Worm (Caenorhabditis elegans) whole organism, L1 larva: ENCODE data around the gene ZK1128.3.

Experiments
- dpl-1 ChIP-seq, 3 experiments: fragments of 150-350 bp in 2 of 3; sonication (generic microtip) in 1 of 3; optimal IDR thresholded peaks; 2 replicates each; lab custom pipeline; 2014 to 2017; ENCODE audit warnings: missing biosample characterization in 3 of 3, missing genetic modification characterization in 3 of 3, missing genetic modification reagents in 3 of 3
- nhr-12 ChIP-seq: sonication (generic microtip); optimal IDR thresholded peaks from 2 replicates; lab custom pipeline; 2017; ENCODE audit warnings: missing biosample characterization, missing genetic modification characterization
- tbx-2 ChIP-seq: sonication (generic microtip); optimal IDR thresholded peaks from 2 replicates; lab custom pipeline; 2016; ENCODE audit warnings: missing genetic modification characterization, missing compliant biosample characterization
- unc-62 ChIP-seq: fragments of 150-350 bp; optimal IDR thresholded peaks from 2 replicates; lab custom pipeline; 2014; ENCODE audit warnings: missing biosample characterization, missing genetic modification reagents, missing genetic modification characterization
- zag-1 ChIP-seq: fragments of 150-350 bp; optimal IDR thresholded peaks from 2 replicates; lab custom pipeline; 2014; ENCODE audit warnings: missing biosample characterization, missing genetic modification characterization

DNA sequence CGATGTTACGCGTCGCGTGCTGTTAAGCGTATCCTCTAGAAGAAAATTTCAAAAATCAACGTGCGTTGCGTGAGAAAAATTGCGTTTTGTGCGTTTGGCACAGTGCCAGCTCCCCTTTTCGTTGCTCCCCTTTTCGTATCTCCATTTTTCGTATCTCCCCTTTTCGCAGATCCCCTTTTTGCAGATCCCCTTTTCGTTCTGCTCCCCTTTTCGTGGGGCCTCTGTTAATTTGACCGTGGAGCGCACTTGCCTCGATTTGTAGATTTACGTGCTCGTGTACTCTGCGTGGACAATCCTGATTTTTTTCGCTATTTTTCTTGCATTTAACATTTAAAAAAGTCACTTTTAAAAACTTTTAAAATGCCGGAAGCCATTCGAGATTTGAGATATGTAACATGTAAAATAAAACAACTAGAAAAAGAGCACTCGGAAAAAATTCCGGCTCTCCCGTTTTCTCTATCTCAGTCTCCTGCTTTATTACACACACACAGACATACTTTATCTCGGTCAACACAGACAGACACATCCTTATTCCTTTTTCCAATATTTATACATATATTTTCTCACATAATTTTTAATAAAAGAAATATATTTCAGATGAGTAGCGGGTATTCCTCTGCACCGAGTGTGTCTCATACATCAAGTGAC is 5.0 kb upstream of the ZK1128.3 start, which contains the start of gene ttll-4:
- no peak for TF ChIP-seq nhr-12 (tag; lab: Kevin White, UChicago)
- peak; percentile 59 for TF ChIP-seq tbx-2
- peak in 2 of 3 experiments; percentile 0 to 48 for TF ChIP-seq dpl-1 (GFP tag; optimal IDR thresholded peaks at IDR 0.05; lab: Kevin White, UChicago)
- no peak for TF ChIP-seq zag-1 (tag; lab: Kevin White, UChicago)
- no peak for TF ChIP-seq unc-62
